Worm (Caenorhabditis elegans): ENCODE measurements around the gene rabn-5.

rabn-5 gene

DNA sequence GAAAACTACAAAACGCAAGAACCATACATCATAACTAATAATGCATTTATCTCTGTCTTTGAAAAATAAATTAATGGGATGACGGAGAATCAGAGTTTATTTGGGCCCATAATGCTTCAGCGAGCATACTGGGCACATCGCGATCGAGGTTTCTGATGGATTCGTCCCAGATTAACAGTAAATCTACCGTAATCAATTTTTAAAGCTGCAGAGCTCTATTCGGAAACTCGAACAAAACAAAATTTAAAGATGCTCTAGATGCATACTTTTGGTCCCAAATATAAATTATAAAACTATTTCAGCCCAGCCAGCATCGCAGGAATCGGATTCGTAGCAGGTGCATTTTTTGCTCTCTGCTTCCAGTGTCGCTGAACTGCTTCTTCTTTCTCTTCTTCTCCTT, 36.3 kb upstream of the rabn-5 start:
- TF ChIP-seq hmg-4 (GFP tag; optimal IDR thresholded peaks at IDR 0.05), result no peak
- TF ChIP-seq aly-1 (tag; optimal IDR thresholded peaks at IDR 0.05), result no peak
- TF ChIP-seq tbx-11 (GFP tag; IDR thresholded peaks at IDR 0.05), result no peak
- TF ChIP-seq hmbx-1 (tag; optimal IDR thresholded peaks at IDR 0.05), result no peak
- TF ChIP-seq flt-1 (GFP tag; IDR thresholded peaks at IDR 0.05), result no peak
- no peak for TF ChIP-seq tra-4 (tag; optimal IDR thresholded peaks at IDR 0.05)
- TF ChIP-seq scrt-1 (GFP tag; IDR thresholded peaks at IDR 0.05), result no peak

DNA sequence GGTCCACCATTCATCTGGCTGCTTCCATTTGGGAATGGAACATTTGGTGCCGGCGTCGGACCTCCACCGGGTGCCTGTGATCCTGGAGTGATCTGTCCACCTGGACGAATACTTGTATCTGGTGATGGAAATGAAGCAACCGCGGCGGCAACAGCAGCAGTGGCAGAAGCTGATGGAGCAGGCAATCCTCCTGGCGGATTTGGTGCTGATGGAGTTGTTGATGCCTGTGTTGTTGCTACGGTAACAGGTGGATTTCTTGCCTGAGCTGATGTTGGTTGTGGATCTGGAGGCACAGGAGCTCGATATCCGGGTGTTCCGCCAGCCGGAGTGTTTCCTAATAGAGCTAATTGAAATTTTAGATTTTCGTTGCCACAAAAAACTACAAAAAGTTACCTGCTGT, 31.9 kb upstream of the rabn-5 start:
- TF ChIP-seq ets-7 (tag; optimal IDR thresholded peaks at IDR 0.05), result no peak
- no peak for TF ChIP-seq tbx-11 (GFP tag; IDR thresholded peaks at IDR 0.05)
- no peak for TF ChIP-seq ceh-13 (GFP tag; optimal IDR thresholded peaks at IDR 0.05)
- TF ChIP-seq aly-1 (tag; optimal IDR thresholded peaks at IDR 0.05), result no peak
- no peak for TF ChIP-seq tbx-37 (GFP tag; conservative IDR thresholded peaks at IDR 0.05)
- TF ChIP-seq hmbx-1 (tag; optimal IDR thresholded peaks at IDR 0.05), result no peak
- TF ChIP-seq scrt-1 (GFP tag; IDR thresholded peaks at IDR 0.05), result no peak
- no peak for TF ChIP-seq ama-1 (optimal IDR thresholded peaks at IDR 0.05)
- no peak for TF ChIP-seq pes-1 (GFP tag; IDR thresholded peaks at IDR 0.05)
- no peak for TF ChIP-seq flt-1 (GFP tag; IDR thresholded peaks at IDR 0.05)
- no peak for TF ChIP-seq hmg-4 (GFP tag; optimal IDR thresholded peaks at IDR 0.05)
- TF ChIP-seq tra-4 (tag; optimal IDR thresholded peaks at IDR 0.05), result no peak
- no peak for TF ChIP-seq B0310.2 (tag; optimal IDR thresholded peaks at IDR 0.05)
- TF ChIP-seq ceh-36 (tag; optimal IDR thresholded peaks at IDR 0.05), result no peak

ce11 chrIII:5833376-5833775, 31.0 kb upstream of the rabn-5 start, which contains the start of the genes R12B2.13 and mdt-15:
Gene R12B2.13 (minus strand): TSS chrIII:5833476.
Gene mdt-15 (minus strand): TSS chrIII:5833751.
- TF ChIP-seq B0310.2 (tag; optimal IDR thresholded peaks at IDR 0.05), result no peak
- no peak for TF ChIP-seq hmg-4 (GFP tag; optimal IDR thresholded peaks at IDR 0.05)
- TF ChIP-seq hnd-1 (tag; optimal IDR thresholded peaks at IDR 0.05), result no peak

DNA sequence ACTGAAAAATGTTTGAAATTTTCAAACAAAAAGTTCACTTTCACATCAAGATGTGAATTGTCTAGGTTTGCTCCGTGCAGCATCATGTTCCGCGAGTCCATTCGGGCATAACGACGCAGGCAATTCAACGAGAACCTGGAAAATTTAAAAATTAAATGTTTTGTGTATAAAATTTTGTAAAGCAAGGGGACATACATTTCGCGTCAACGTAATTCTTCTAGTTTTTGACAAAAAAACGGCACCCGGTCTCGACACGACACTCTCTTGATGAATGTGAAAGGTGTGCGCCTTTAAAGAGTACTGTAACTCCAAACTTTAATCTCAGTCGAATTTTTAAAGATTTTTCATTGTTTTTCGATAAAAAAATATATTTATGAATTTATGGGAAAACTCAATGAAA, 30.3 kb upstream of the rabn-5 start, which contains the start of gene R12B2.6:
Gene R12B2.6 (minus strand): TSS at position 101 of the 400 bp plus-strand sequence.
- TF ChIP-seq flt-1 (GFP tag; IDR thresholded peaks at IDR 0.05), result no peak
- no peak for TF ChIP-seq hmbx-1 (tag; optimal IDR thresholded peaks at IDR 0.05)
- no peak for TF ChIP-seq tbx-11 (GFP tag; IDR thresholded peaks at IDR 0.05)
- TF ChIP-seq aly-1 (tag; optimal IDR thresholded peaks at IDR 0.05), result no peak
- TF ChIP-seq F13C5.2 (tag; optimal IDR thresholded peaks at IDR 0.05), result no peak
- TF ChIP-seq hnd-1 (tag; optimal IDR thresholded peaks at IDR 0.05), result no peak

- TF ChIP-seq F13C5.2 (tag; optimal IDR thresholded peaks at IDR 0.05) (no peak), scrt-1 (GFP tag; IDR thresholded peaks at IDR 0.05) (no peak), flt-1 (GFP tag; IDR thresholded peaks at IDR 0.05) (no peak)
Observed at ce11 chrIII:5834663-5835062, 29.7 kb upstream of the rabn-5 start.

- no peak for TF ChIP-seq F13C5.2 (tag; optimal IDR thresholded peaks at IDR 0.05)
- TF ChIP-seq sea-1 (GFP tag; conservative IDR thresholded peaks at IDR 0.05), result no peak
Observed at ce11 chrIII:5835163-5835871, 29.0 kb upstream of the rabn-5 start.

DNA sequence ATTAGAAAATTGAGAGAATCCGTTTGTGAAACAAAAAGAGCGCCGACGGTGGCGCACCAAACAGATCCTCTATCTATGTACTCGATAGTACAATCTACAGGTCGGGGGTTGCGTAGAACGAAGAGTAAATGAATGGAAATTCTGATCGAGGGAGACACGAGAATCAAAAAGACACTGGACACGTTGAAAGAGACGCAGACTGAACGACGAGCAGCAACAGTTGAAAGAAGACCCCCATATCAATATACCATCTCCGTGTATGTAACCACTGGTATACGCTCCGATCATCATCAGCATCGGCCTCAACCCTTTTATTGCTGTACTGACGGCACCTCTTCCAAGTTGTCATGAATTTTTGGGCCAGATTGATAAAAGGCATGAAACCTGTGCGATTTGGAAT, 28.1 kb upstream of the rabn-5 start:
- TF ChIP-seq ceh-36 (tag; optimal IDR thresholded peaks at IDR 0.05), result no peak
- no peak for TF ChIP-seq F13C5.2 (tag; optimal IDR thresholded peaks at IDR 0.05)
- TF ChIP-seq tbx-37 (GFP tag; conservative IDR thresholded peaks at IDR 0.05), result no peak
- no peak for TF ChIP-seq ceh-13 (GFP tag; optimal IDR thresholded peaks at IDR 0.05)
- no peak for TF ChIP-seq B0310.2 (tag; optimal IDR thresholded peaks at IDR 0.05)
- no peak for TF ChIP-seq sea-1 (GFP tag; conservative IDR thresholded peaks at IDR 0.05)
- no peak for TF ChIP-seq aly-1 (tag; optimal IDR thresholded peaks at IDR 0.05)
- no peak for TF ChIP-seq pes-1 (GFP tag; IDR thresholded peaks at IDR 0.05)
- no peak for TF ChIP-seq scrt-1 (GFP tag; IDR thresholded peaks at IDR 0.05)
- no peak for TF ChIP-seq tra-4 (tag; optimal IDR thresholded peaks at IDR 0.05)
- no peak for TF ChIP-seq tbx-11 (GFP tag; IDR thresholded peaks at IDR 0.05)
- TF ChIP-seq hmg-4 (GFP tag; optimal IDR thresholded peaks at IDR 0.05), result no peak

ce11 chrIII:5836816-5837215, 27.5 kb upstream of the rabn-5 start, which contains the start of gene W04D12.1:
Gene W04D12.1 (plus strand): TSS chrIII:5836926.
- TF ChIP-seq tbx-37 (GFP tag; conservative IDR thresholded peaks at IDR 0.05) (no peak), ets-7 (tag; optimal IDR thresholded peaks at IDR 0.05) (no peak), F13C5.2 (tag; optimal IDR thresholded peaks at IDR 0.05) (no peak), ceh-13 (GFP tag; optimal IDR thresholded peaks at IDR 0.05) (no peak), aly-1 (tag; optimal IDR thresholded peaks at IDR 0.05) (no peak), pes-1 (GFP tag; IDR thresholded peaks at IDR 0.05) (no peak), sea-1 (GFP tag; conservative IDR thresholded peaks at IDR 0.05) (no peak), scrt-1 (GFP tag; IDR thresholded peaks at IDR 0.05) (no peak), B0310.2 (tag; optimal IDR thresholded peaks at IDR 0.05) (no peak), tra-4 (tag; optimal IDR thresholded peaks at IDR 0.05) (no peak)

Data from whole organism, early embryonic.